Worm (Caenorhabditis elegans): ENCODE results near the gene F57G9.7.

Gene F57G9.7

DNA sequence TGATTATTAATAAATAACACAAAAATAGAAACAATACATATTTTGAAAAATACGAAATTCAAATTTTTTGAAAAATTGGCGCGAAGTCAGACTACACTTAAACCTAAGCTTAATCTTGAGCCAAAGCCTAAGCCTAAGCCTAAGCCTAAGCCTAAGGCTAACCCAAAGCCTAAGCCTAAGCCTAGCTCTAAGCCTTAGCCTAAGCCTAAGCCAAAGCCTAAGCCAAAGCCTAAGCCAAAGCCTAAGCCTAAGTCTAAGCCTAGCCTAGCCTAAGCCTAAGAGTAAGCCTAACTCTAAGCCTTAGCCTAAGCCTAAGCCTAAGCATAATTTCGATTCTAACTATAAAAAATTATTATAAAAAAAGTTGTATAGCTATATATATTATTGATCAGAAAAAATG, 16.7 kb downstream of the F57G9.7 start:
- TF ChIP-seq nhr-27 (tag; optimal IDR thresholded peaks at IDR 0.05) (no peak), ztf-18 (tag; optimal IDR thresholded peaks at IDR 0.05) (no peak), mes-4 (tag; optimal IDR thresholded peaks at IDR 0.05) (no peak), snpc-3.4 (tag; optimal IDR thresholded peaks at IDR 0.05) (no peak), F33H1.4 (GFP tag; IDR thresholded peaks at IDR 0.05) (no peak), egrh-3 (GFP tag; IDR thresholded peaks at IDR 0.05) (no peak), C17E4.6 (GFP tag; IDR thresholded peaks at IDR 0.05) (no peak), dpff-1 (tag; optimal IDR thresholded peaks at IDR 0.05) (no peak), egl-44 (GFP tag; IDR thresholded peaks at IDR 0.05) (no peak), lir-1 (GFP tag; conservative IDR thresholded peaks at IDR 0.05) (no peak), nfyb-1 (GFP tag; IDR thresholded peaks at IDR 0.05) (no peak), madf-8 (GFP tag; conservative IDR thresholded peaks at IDR 0.05) (no peak), ztf-22 (GFP tag; optimal IDR thresholded peaks at IDR 0.05) (no peak), Y53F4B.3 (GFP tag; IDR thresholded peaks at IDR 0.05) (no peak), F10E7.11 (tag; optimal IDR thresholded peaks at IDR 0.05) (no peak), rcor-1 (GFP tag; IDR thresholded peaks at IDR 0.05) (no peak), dox-1 (GFP tag; IDR thresholded peaks at IDR 0.05) (no peak), lin-40 (tag; optimal IDR thresholded peaks at IDR 0.05) (no peak)

DNA sequence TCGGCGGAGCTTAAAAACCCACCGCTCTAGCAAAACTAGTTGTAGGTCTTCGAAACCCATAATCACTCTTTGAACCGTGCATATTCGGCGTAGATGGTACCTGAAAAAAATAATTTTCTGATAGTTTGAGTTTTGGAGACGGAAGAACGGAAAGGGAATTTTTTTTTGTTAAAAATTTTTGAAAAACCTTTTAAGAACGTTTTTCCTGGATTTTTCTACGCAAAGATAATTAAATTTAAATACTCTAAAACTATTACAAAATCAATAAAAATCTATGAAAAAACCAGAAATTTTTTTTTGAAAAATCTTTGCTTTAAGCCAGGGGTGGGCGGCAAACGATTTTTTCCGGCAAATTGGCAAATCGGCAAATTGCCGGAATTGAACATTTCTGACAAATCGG, 18.1 kb downstream of the F57G9.7 start, which contains the start of gene marc-5:
marc-5 (minus strand) TSS at position 101 of the 400 bp plus-strand sequence.
- TF ChIP-seq ztf-25 (GFP tag; IDR thresholded peaks at IDR 0.05) (no peak), let-607 (tag; optimal IDR thresholded peaks at IDR 0.05) (no peak), hlh-26 (GFP tag; conservative IDR thresholded peaks at IDR 0.05) (no peak), ceh-91 (GFP tag; IDR thresholded peaks at IDR 0.05) (no peak), ztf-6 (GFP tag; IDR thresholded peaks at IDR 0.05) (no peak), rcor-1 (GFP tag; IDR thresholded peaks at IDR 0.05) (no peak), F49E8.2 (tag; optimal IDR thresholded peaks at IDR 0.05; ENCODE audit: insufficient read depth) (no peak), hrde-1 (tag; optimal IDR thresholded peaks at IDR 0.05; ENCODE audit: borderline replicate concordance) (no peak), Y56A3A.18 (GFP tag; IDR thresholded peaks at IDR 0.05) (no peak), nhr-120 (GFP tag; IDR thresholded peaks at IDR 0.05) (no peak), mes-4 (tag; optimal IDR thresholded peaks at IDR 0.05) (no peak), cebp-1 (GFP tag; IDR thresholded peaks at IDR 0.05) (no peak), cebp-1 (tag; optimal IDR thresholded peaks at IDR 0.05) (no peak)

- TF ChIP-seq unc-130 (GFP tag; optimal IDR thresholded peaks at IDR 0.05) (no peak), hsf-1 (GFP tag; IDR thresholded peaks at IDR 0.05) (no peak), gei-17 (GFP tag; optimal IDR thresholded peaks at IDR 0.05) (no peak), atf-7 (tag; optimal IDR thresholded peaks at IDR 0.05) (no peak)
Observed at ce11 chrII:12378793-12379192, 18.8 kb downstream of the F57G9.7 start.

DNA sequence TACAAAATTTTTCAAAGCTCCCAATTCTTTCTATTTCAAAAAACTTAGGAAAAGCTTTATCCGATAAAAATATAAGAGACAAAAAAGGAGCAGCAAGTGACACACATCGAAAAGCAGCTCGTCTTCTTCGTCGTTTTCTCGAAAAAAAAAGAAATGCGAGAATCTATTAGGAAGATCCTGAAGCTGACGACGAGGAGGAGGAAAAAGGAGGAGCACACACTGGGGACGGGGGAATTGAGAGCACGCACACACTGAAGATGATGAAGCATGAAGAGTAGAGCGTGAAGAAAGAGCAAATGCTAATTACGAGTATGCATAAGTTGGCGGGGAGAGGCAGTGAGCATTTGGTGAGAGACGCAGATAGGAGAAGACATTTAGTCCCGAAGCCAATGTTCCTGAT, 23.6 kb downstream of the F57G9.7 start:
- TF ChIP-seq xnd-1 (tag; optimal IDR thresholded peaks at IDR 0.05) (no peak), fkh-3 (tag; optimal IDR thresholded peaks at IDR 0.05) (no peak)
